Fruit fly (Drosophila melanogaster): ENCODE data around the gene CG9016.

CG9016 gene

dm6 chr2L:5945651-5946547 is 22.4 kb upstream of the CG9016 start (continued):
- TF ChIP-seq CG1529 (GFP tag; optimal IDR thresholded peaks at IDR 0.05) (no peak), CG17568 (GFP tag; optimal IDR thresholded peaks at IDR 0.05) (no peak), vfl (GFP tag; optimal IDR thresholded peaks at IDR 0.05) (no peak), CG13424 (tag; optimal IDR thresholded peaks at IDR 0.05) (no peak), gce (GFP tag; IDR thresholded peaks at IDR 0.05) (no peak), CG1792 (GFP tag; optimal IDR thresholded peaks at IDR 0.05) (no peak), CG7963 (GFP tag; IDR thresholded peaks at IDR 0.05; ENCODE audit: partially characterized antibody) (no peak), CG3847 (GFP tag; IDR thresholded peaks at IDR 0.05) (no peak), Rfx (GFP tag; IDR thresholded peaks at IDR 0.05) (no peak; the same call in 1 of the 2 replicates), Oaz (GFP tag; IDR thresholded peaks at IDR 0.05) (no peak), az2 (GFP tag; optimal IDR thresholded peaks at IDR 0.05) (no peak), CG34376 (GFP tag; optimal IDR thresholded peaks at IDR 0.05) (peak; percentile 46), H2.0 (GFP tag; IDR thresholded peaks at IDR 0.05) (no peak), CG9932 (GFP tag; IDR thresholded peaks at IDR 0.05) (no peak), Vsx1 (GFP tag; optimal IDR thresholded peaks at IDR 0.05) (no peak), CG6791 (GFP tag; IDR thresholded peaks at IDR 0.05; ENCODE audit: partially characterized antibody) (0 out of 3 replicates have a peak, but pooled peaks have one; percentile 10), CG7745 (tag; optimal IDR thresholded peaks at IDR 0.05) (no peak), CG12299 (tag; optimal IDR thresholded peaks at IDR 0.05) (no peak), CG10431 (GFP tag; optimal IDR thresholded peaks at IDR 0.05) (no peak), Meics (GFP tag; optimal IDR thresholded peaks at IDR 0.05) (no peak), E2f1 (GFP tag; IDR thresholded peaks at IDR 0.05) (no peak), sqz (GFP tag; optimal IDR thresholded peaks at IDR 0.05) (no peak), CG8478 (optimal IDR thresholded peaks at IDR 0.05) (peak; percentile 43), Xbp1 (GFP tag; optimal IDR thresholded peaks at IDR 0.05) (no peak), MESR4 (GFP tag; optimal IDR thresholded peaks at IDR 0.05) (no peak), sob (GFP tag; IDR thresholded peaks at IDR 0.05) (no peak), CG10267 (tag; optimal IDR thresholded peaks at IDR 0.05) (no peak), CG5180 (GFP tag; optimal IDR thresholded peaks at IDR 0.05) (no peak), Dbx (GFP tag; IDR thresholded peaks at IDR 0.05) (peak; percentile 62; the same call in 2 of the 3 replicates), her (GFP tag; optimal IDR thresholded peaks at IDR 0.05) (no peak), CG13123 (GFP tag; optimal IDR thresholded peaks at IDR 0.05) (no peak), B-H2 (GFP tag; optimal IDR thresholded peaks at IDR 0.05) (peak; percentile 57), Max (GFP tag; optimal IDR thresholded peaks at IDR 0.05) (no peak), fu2 (GFP tag; optimal IDR thresholded peaks at IDR 0.05) (no peak), Abd-B (GFP tag; optimal IDR thresholded peaks at IDR 0.05) (no peak), CG11456 (GFP tag; IDR thresholded peaks at IDR 0.05) (no peak; the same call in 2 of the 3 replicates), CG6272 (GFP tag; IDR thresholded peaks at IDR 0.05) (no peak), HHEX (GFP tag; optimal IDR thresholded peaks at IDR 0.05) (no peak), CG3407 (GFP tag; optimal IDR thresholded peaks at IDR 0.05) (no peak), CG4730 (GFP tag; IDR thresholded peaks at IDR 0.05) (no peak), grn (GFP tag; optimal IDR thresholded peaks at IDR 0.05) (peak; percentile 88), cwo (GFP tag; optimal IDR thresholded peaks at IDR 0.05) (peak; percentile 95), CG18011 (GFP tag; optimal IDR thresholded peaks at IDR 0.05) (no peak), sens (GFP tag) (peak; percentile 8), luna (GFP tag; optimal IDR thresholded peaks at IDR 0.05) (no peak), CG10147 (GFP tag; optimal IDR thresholded peaks at IDR 0.05) (no peak), HmgZ (tag; optimal IDR thresholded peaks at IDR 0.05) (no peak), CG12744 (GFP tag; optimal IDR thresholded peaks at IDR 0.05) (no peak), gsb (GFP tag; IDR thresholded peaks at IDR 0.05) (no peak), CG8944 (GFP tag; optimal IDR thresholded peaks at IDR 0.05) (no peak)

All from whole organism, embryonic.